Worm (Caenorhabditis elegans): ENCODE results near the gene cyp-25A3.

cyp-25A3 gene

DNA sequence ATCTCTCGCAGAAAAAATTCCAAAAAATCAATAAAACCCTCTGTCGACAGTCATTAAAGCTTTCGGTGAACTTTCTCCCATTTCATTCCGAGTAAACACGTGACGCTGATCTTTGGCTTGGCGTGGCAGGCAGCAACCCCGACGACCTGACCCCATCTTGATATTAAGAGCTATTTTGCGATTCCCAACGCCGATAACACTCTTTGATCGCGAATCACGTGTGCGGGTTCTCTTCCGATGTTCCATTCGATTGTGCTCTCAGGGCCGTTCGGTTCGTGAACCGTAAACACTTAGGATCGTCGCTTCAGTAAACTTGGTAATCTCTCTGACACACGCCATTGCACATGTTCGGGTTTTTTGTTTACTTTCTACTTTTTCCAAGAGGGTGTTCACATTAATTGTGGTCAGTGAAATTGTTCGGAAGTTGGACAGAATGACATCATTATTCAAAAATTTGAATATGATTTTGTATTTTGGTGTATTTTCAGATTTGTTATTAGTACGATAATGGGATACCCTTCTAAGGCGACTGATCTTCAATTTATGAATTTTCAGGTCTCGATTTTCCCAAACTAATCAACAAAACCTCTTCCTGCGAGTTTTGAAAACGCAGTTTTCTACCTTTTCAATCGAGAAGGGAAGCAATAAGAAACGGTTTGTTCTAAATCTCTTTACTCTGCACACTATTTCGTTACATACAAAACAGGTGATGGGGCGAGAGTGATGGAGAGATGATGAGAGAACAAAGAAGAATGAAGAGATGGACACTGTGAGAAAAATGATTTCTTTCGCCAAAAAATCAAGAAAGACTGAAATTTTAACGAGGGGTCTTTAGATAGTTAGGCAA is 42.1 kb downstream of the cyp-25A3 start:
- TF ChIP-seq akir-1 (GFP tag; optimal IDR thresholded peaks at IDR 0.05): no peak
- peak; percentile 24 for TF ChIP-seq chd-7 (tag; optimal IDR thresholded peaks at IDR 0.05)
- no peak for TF ChIP-seq xnd-1 (tag; optimal IDR thresholded peaks at IDR 0.05)
- no peak for TF ChIP-seq ztf-6 (GFP tag; IDR thresholded peaks at IDR 0.05)
- no peak for TF ChIP-seq aptf-3 (GFP tag; IDR thresholded peaks at IDR 0.05)
- peak; percentile 12 for TF ChIP-seq atf-7 (tag; optimal IDR thresholded peaks at IDR 0.05)
- TF ChIP-seq lin-35 (GFP tag; optimal IDR thresholded peaks at IDR 0.05): peak in 1 of 3 experiments; percentile 23
- peak; percentile 72; the same call in 1 of the 2 replicates for TF ChIP-seq zfh-2 (GFP tag; conservative IDR thresholded peaks at IDR 0.05)
- no peak for TF ChIP-seq C17E4.6 (GFP tag; IDR thresholded peaks at IDR 0.05)
- TF ChIP-seq pha-4 (tag; optimal IDR thresholded peaks at IDR 0.05): peak; percentile 35
- TF ChIP-seq attf-5 (GFP tag; optimal IDR thresholded peaks at IDR 0.05): peak; percentile 18
- TF ChIP-seq ztf-3 (GFP tag; optimal IDR thresholded peaks at IDR 0.05): no peak
- TF ChIP-seq C06A6.2 (GFP tag; conservative IDR thresholded peaks at IDR 0.05): peak; percentile 24; the same call in 1 of the 2 replicates
- no peak for TF ChIP-seq sptf-2 (GFP tag; optimal IDR thresholded peaks at IDR 0.05)
- peak; percentile 32 for TF ChIP-seq K12H6.12 (tag; optimal IDR thresholded peaks at IDR 0.05)
- no peak for TF ChIP-seq somi-1 (GFP tag; optimal IDR thresholded peaks at IDR 0.05)
- no peak for TF ChIP-seq egl-44 (GFP tag; IDR thresholded peaks at IDR 0.05)
- TF ChIP-seq F55B11.4 (tag; optimal IDR thresholded peaks at IDR 0.05; ENCODE audit: borderline replicate concordance, insufficient read depth): no peak
- no peak for TF ChIP-seq tbp1 (GFP tag; optimal IDR thresholded peaks at IDR 0.05)
- TF ChIP-seq hmg-1.2 (GFP tag; IDR thresholded peaks at IDR 0.05): peak; percentile 67
- no peak for TF ChIP-seq snpc-1.1 (tag; optimal IDR thresholded peaks at IDR 0.05; ENCODE audit: insufficient read depth)
- no peak for TF ChIP-seq madf-6 (GFP tag; IDR thresholded peaks at IDR 0.05)
- peak; percentile 22; the same call in 1 of the 2 replicates for TF ChIP-seq K11D2.4 (GFP tag; IDR thresholded peaks at IDR 0.05)
- 0 out of 2 replicates have a peak, but pooled peaks have one; percentile 52 for TF ChIP-seq cebp-1 (GFP tag; IDR thresholded peaks at IDR 0.05)
- peak; percentile 54 for TF ChIP-seq cebp-1 (tag; optimal IDR thresholded peaks at IDR 0.05)
- TF ChIP-seq nfya-1 (tag; optimal IDR thresholded peaks at IDR 0.05; ENCODE audit: borderline replicate concordance, insufficient read depth): no peak
- TF ChIP-seq B0336.3 (GFP tag; IDR thresholded peaks at IDR 0.05): no peak
- TF ChIP-seq madf-8 (GFP tag; conservative IDR thresholded peaks at IDR 0.05): no peak
- TF ChIP-seq tbx-9 (tag; optimal IDR thresholded peaks at IDR 0.05; ENCODE audit: borderline replicate concordance): no peak
- no peak for TF ChIP-seq ceh-40 (GFP tag; IDR thresholded peaks at IDR 0.05)
- TF ChIP-seq Y53G8AR.9 (GFP tag; conservative IDR thresholded peaks at IDR 0.05): 0 out of 2 replicates have a peak, but pooled peaks have one; percentile 18
- TF ChIP-seq ceh-58 (GFP tag; IDR thresholded peaks at IDR 0.05): no peak
- no peak for TF ChIP-seq Y95B8A.8 (GFP tag; IDR thresholded peaks at IDR 0.05)
- 0 out of 2 replicates have a peak, but pooled peaks have one; percentile 6 for TF ChIP-seq lag-1 (GFP tag; IDR thresholded peaks at IDR 0.05)
- no peak for TF ChIP-seq F33H1.4 (GFP tag; IDR thresholded peaks at IDR 0.05)
- TF ChIP-seq snpc-4 (GFP tag; optimal IDR thresholded peaks at IDR 0.05): no peak
- peak in 1 of 4 experiments; percentile 18 for TF ChIP-seq snpc-4 (tag; optimal IDR thresholded peaks at IDR 0.05)
- no peak for TF ChIP-seq ceh-100 (GFP tag; IDR thresholded peaks at IDR 0.05)
- no peak for TF ChIP-seq ztf-18 (tag; optimal IDR thresholded peaks at IDR 0.05)
- TF ChIP-seq mcd-1 (GFP tag; IDR thresholded peaks at IDR 0.05): 0 out of 2 replicates have a peak, but pooled peaks have one; percentile 12
- 0 out of 2 replicates have a peak, but pooled peaks have one; percentile 40 for TF ChIP-seq ekl-4 (GFP tag; IDR thresholded peaks at IDR 0.05)
- TF ChIP-seq let-526 (GFP tag; IDR thresholded peaks at IDR 0.05): no peak
- TF ChIP-seq Y56A3A.18 (GFP tag; IDR thresholded peaks at IDR 0.05): no peak
- no peak for TF ChIP-seq nhr-80 (tag; optimal IDR thresholded peaks at IDR 0.05)
- peak; percentile 68; the same call in 1 of the 2 replicates for TF ChIP-seq nfyb-1 (GFP tag; IDR thresholded peaks at IDR 0.05)

Data from whole organism, young adult.